Worm (Caenorhabditis elegans) whole organism, mixed stage, embryonic: ENCODE results near the gene F10G2.10.

Experiments
- bed-3 ChIP-seq: fragments of 200-800 bp; sonication (Bioruptor generic); optimal IDR thresholded peaks from 3 replicates; lab custom pipeline; 2018; ENCODE audit warnings: mild to moderate bottlenecking, missing genetic modification characterization, moderate library complexity, missing compliant biosample characterization
- blmp-1 ChIP-seq: fragments of 150-350 bp; optimal IDR thresholded peaks from 2 replicates; lab custom pipeline; 2014; ENCODE audit warnings: missing biosample characterization, missing genetic modification characterization
- ceh-43 ChIP-seq: fragments of 200-800 bp; sonication (Bioruptor generic); optimal IDR thresholded peaks from 2 replicates; lab custom pipeline; 2018; ENCODE audit warnings: mild to moderate bottlenecking, missing genetic modification characterization, moderate library complexity, missing compliant biosample characterization
- drap-1 ChIP-seq: fragments of 200-800 bp; sonication (Bioruptor generic); optimal IDR thresholded peaks from 3 replicates; lab custom pipeline; 2018; ENCODE audit warnings: mild to moderate bottlenecking, missing genetic modification characterization, missing compliant biosample characterization
- nhr-76 ChIP-seq: sonication (generic microtip); optimal IDR thresholded peaks from 2 replicates; lab custom pipeline; 2017; ENCODE audit warnings: missing biosample characterization, missing genetic modification characterization
- unc-39 ChIP-seq: fragments of 150-350 bp; optimal IDR thresholded peaks from 2 replicates; lab custom pipeline; 2014; ENCODE audit warnings: missing biosample characterization, missing genetic modification characterization

ce11 chrV:7274992-7275391 lies 47.0 kb upstream of the F10G2.10 start, which contains the start of gene C13A2.10:
- TF ChIP-seq nhr-76 (tag; lab: Kevin White, UChicago) = no peak
- TF ChIP-seq drap-1 (GFP tag; lab: Kevin White, UChicago) = no peak
- no peak for TF ChIP-seq unc-39 (tag; lab: Kevin White, UChicago)
- no peak for TF ChIP-seq ceh-43 (GFP tag; lab: Kevin White, UChicago)
- TF ChIP-seq blmp-1 (tag; lab: Kevin White, UChicago) = no peak
- TF ChIP-seq bed-3 (GFP tag; lab: Kevin White, UChicago) = no peak
